Fruit fly (Drosophila melanogaster) whole organism, embryonic: ENCODE data around the gene CG44261.

Experiments
- Atf-2 ChIP-seq: fragments of 200-800 bp; sonication (Bioruptor generic); optimal IDR thresholded peaks from 2 replicates; lab custom pipeline; 2016; ENCODE audit warnings: missing biosample characterization, missing genetic modification characterization
- B-H1 ChIP-seq: fragments of 200-800 bp; sonication (Bioruptor generic); IDR thresholded peaks from 3 replicates; pipeline ENCODE4 v1.3.6; 2022; ENCODE audit warnings: missing biosample characterization, missing genetic modification characterization
- CG10321 ChIP-seq: fragments of 200-800 bp; sonication (Bioruptor generic); IDR thresholded peaks from 2 replicates; pipeline ENCODE4 v1.3.6; 2022; ENCODE audit warnings: missing biosample characterization, missing genetic modification characterization
- CG10959 ChIP-seq: fragments of 200-800 bp; sonication (Bioruptor generic); IDR thresholded peaks from 2 replicates; pipeline ENCODE4 v1.3.6; 2022; ENCODE audit warnings: missing biosample characterization, missing genetic modification characterization
- CG11723 ChIP-seq: fragments of 200-800 bp; sonication (Bioruptor generic); optimal IDR thresholded peaks from 2 replicates; lab custom pipeline; 2017; ENCODE audit warnings: missing biosample characterization, mild to moderate bottlenecking, missing genetic modification characterization
- CG12104 ChIP-seq: fragments of 200-800 bp; sonication (Bioruptor generic); optimal IDR thresholded peaks from 3 replicates; lab custom pipeline; 2016; ENCODE audit warnings: missing biosample characterization, missing genetic modification characterization
- CG14050 ChIP-seq: fragments of 200-800 bp; sonication (Bioruptor generic); IDR thresholded peaks from 3 replicates; pipeline ENCODE4 v1.3.6; 2022; ENCODE audit warnings: missing biosample characterization, missing genetic modification characterization
- CG15073 ChIP-seq: fragments of 200-800 bp; sonication (Bioruptor generic); optimal IDR thresholded peaks from 2 replicates; lab custom pipeline; 2016; ENCODE audit warnings: missing biosample characterization, missing genetic modification characterization
- CG17612 ChIP-seq: fragments of 200-800 bp; sonication (Bioruptor generic); IDR thresholded peaks from 2 replicates; pipeline ENCODE4 v1.3.6; 2022; ENCODE audit warnings: missing biosample characterization, missing genetic modification characterization
- CG17912 ChIP-seq: fragments of 200-800 bp; sonication (Bioruptor generic); optimal IDR thresholded peaks from 2 replicates; lab custom pipeline; 2018; ENCODE audit warnings: missing biosample characterization, mild to moderate bottlenecking, missing genetic modification characterization
- CG30020 ChIP-seq: fragments of 200-800 bp; optimal IDR thresholded peaks from 2 replicates; lab custom pipeline; 2019; ENCODE audit warnings: missing biosample characterization, mild to moderate bottlenecking, missing genetic modification characterization, moderate library complexity
- CG3163 ChIP-seq: fragments of 200-800 bp; sonication (Bioruptor generic); optimal IDR thresholded peaks from 3 replicates; lab custom pipeline; 2016; ENCODE audit warnings: missing biosample characterization, missing genetic modification characterization
- CG34376 ChIP-seq: fragments of 200-800 bp; sonication (Bioruptor generic); optimal IDR thresholded peaks from 2 replicates; lab custom pipeline; 2018; ENCODE audit warnings: missing biosample characterization, mild to moderate bottlenecking, missing genetic modification characterization
- CG43689 ChIP-seq: fragments of 200-800 bp; sonication (Bioruptor generic); IDR thresholded peaks from 2 replicates; pipeline ENCODE4 v1.3.6; 2022; ENCODE audit warnings: missing biosample characterization, missing genetic modification characterization
- CG4404 ChIP-seq: fragments of 200-800 bp; sonication (Bioruptor generic); IDR thresholded peaks from 2 replicates; pipeline ENCODE4 v1.3.6; 2022; ENCODE audit warnings: missing biosample characterization, missing genetic modification characterization
- CG6272 ChIP-seq: fragments of 200-800 bp; sonication (Bioruptor generic); IDR thresholded peaks from 2 replicates; pipeline ENCODE4 v1.3.6; 2022; ENCODE audit warnings: missing biosample characterization, missing genetic modification characterization
- CG6654 ChIP-seq: fragments of 200-800 bp; sonication (Bioruptor generic); optimal IDR thresholded peaks from 2 replicates; lab custom pipeline; 2017; ENCODE audit warnings: missing biosample characterization, mild to moderate bottlenecking, missing genetic modification characterization
- CG9817 ChIP-seq: fragments of 200-800 bp; sonication (Bioruptor generic); optimal IDR thresholded peaks from 2 replicates; lab custom pipeline; 2018; ENCODE audit warnings: missing biosample characterization, mild to moderate bottlenecking, missing genetic modification characterization, moderate library complexity
- Camta ChIP-seq: fragments of 200-800 bp; sonication (Bioruptor generic); optimal IDR thresholded peaks from 2 replicates; lab custom pipeline; 2016; ENCODE audit warnings: missing biosample characterization, missing genetic modification characterization
- Deaf1 ChIP-seq: fragments of 200-800 bp; optimal IDR thresholded peaks from 3 replicates; lab custom pipeline; 2019; ENCODE audit warnings: missing biosample characterization, mild to moderate bottlenecking, missing genetic modification characterization, moderate library complexity
- Dek ChIP-seq: fragments of 200-800 bp; sonication (Bioruptor generic); optimal IDR thresholded peaks from 3 replicates; lab custom pipeline; 2019; ENCODE audit warnings: missing biosample characterization, mild to moderate bottlenecking, missing genetic modification characterization, moderate library complexity
- Dip3 ChIP-seq: fragments of 200-800 bp; sonication (Bioruptor generic); optimal IDR thresholded peaks from 3 replicates; lab custom pipeline; 2016; ENCODE audit warnings: missing biosample characterization, missing genetic modification characterization
- Drgx ChIP-seq: fragments of 200-800 bp; sonication (Bioruptor generic); IDR thresholded peaks from 2 replicates; pipeline ENCODE4 v1.3.6; 2022; ENCODE audit warnings: missing biosample characterization, missing genetic modification characterization
- E2f2 ChIP-seq: fragments of 200-800 bp; sonication (Bioruptor generic); IDR thresholded peaks from 2 replicates; pipeline ENCODE4 v1.3.6; 2022; ENCODE audit warnings: missing biosample characterization, missing genetic modification characterization
- Ets65A ChIP-seq: fragments of 200-800 bp; sonication (Bioruptor generic); peaks from one replicate; lab custom pipeline; 2016; ENCODE audit warnings: missing biosample characterization, missing genetic modification characterization
- H15 ChIP-seq: fragments of 200-800 bp; sonication (Bioruptor generic); IDR thresholded peaks from 3 replicates; pipeline ENCODE4 v1.3.6; 2022; ENCODE audit warnings: missing biosample characterization, missing genetic modification characterization
- Hey ChIP-seq: fragments of 200-800 bp; sonication (Bioruptor generic); optimal IDR thresholded peaks from 3 replicates; lab custom pipeline; 2018; ENCODE audit warnings: missing biosample characterization, mild to moderate bottlenecking, missing genetic modification characterization
- Hmx ChIP-seq: fragments of 200-800 bp; sonication (Bioruptor generic); optimal IDR thresholded peaks from 2 replicates; lab custom pipeline; 2016; ENCODE audit warnings: missing biosample characterization, missing genetic modification characterization
- Jarid2 ChIP-seq: fragments of 200-800 bp; sonication (Bioruptor generic); optimal IDR thresholded peaks from 3 replicates; lab custom pipeline; 2017; ENCODE audit warnings: mild to moderate bottlenecking, missing biosample characterization, missing genetic modification reagents, missing genetic modification characterization
- NC2α ChIP-seq: fragments of 200-800 bp; sonication (Bioruptor generic); optimal IDR thresholded peaks from 2 replicates; lab custom pipeline; 2016; ENCODE audit warnings: missing biosample characterization, missing genetic modification characterization
- Oli ChIP-seq: fragments of 200-800 bp; sonication (Bioruptor generic); optimal IDR thresholded peaks from 2 replicates; lab custom pipeline; 2018; ENCODE audit warnings: missing biosample characterization, mild to moderate bottlenecking, missing genetic modification characterization, moderate library complexity
- Rfx ChIP-seq: fragments of 200-800 bp; sonication (Bioruptor generic); IDR thresholded peaks from 2 replicates; pipeline ENCODE4 v1.3.6; 2022; ENCODE audit warnings: missing biosample characterization, missing genetic modification characterization
- Sry-δ ChIP-seq: fragments of 200-800 bp; sonication (Bioruptor generic); optimal IDR thresholded peaks from 2 replicates; lab custom pipeline; 2016; ENCODE audit warnings: missing biosample characterization, missing genetic modification characterization
- Stat92E ChIP-seq, 3 experiments: fragments of >200 bp in 2 of 3; fragments of 200-800 bp in 1 of 3; sonication (Bioruptor generic) in 1 of 3; optimal IDR thresholded peaks; 2 replicates each; lab custom pipeline; 2017 to 2019; ENCODE audit warnings: missing biosample characterization in 3 of 3, missing genetic modification characterization in 3 of 3, mild to moderate bottlenecking in 1 of 3, moderate library complexity in 1 of 3
- Xbp1 ChIP-seq: fragments of 200-800 bp; sonication (Bioruptor generic); optimal IDR thresholded peaks from 3 replicates; lab custom pipeline; 2016; ENCODE audit warnings: missing biosample characterization, mild to moderate bottlenecking, missing genetic modification characterization
- bowl ChIP-seq: fragments of 200-800 bp; sonication (Bioruptor generic); IDR thresholded peaks from 2 replicates; pipeline ENCODE4 v1.3.6; 2022; ENCODE audit warnings: missing biosample characterization, missing genetic modification characterization
- chn ChIP-seq: fragments of 200-800 bp; sonication (Bioruptor generic); optimal IDR thresholded peaks from 2 replicates; lab custom pipeline; 2016; ENCODE audit warnings: missing biosample characterization, missing genetic modification characterization
- gro ChIP-seq: fragments of 200-800 bp; sonication (Bioruptor generic); optimal IDR thresholded peaks from 2 replicates; lab custom pipeline; 2016; ENCODE audit warnings: missing biosample characterization, missing genetic modification characterization
- hbn ChIP-seq: fragments of 200-800 bp; sonication (Bioruptor generic); IDR thresholded peaks from 2 replicates; pipeline ENCODE4 v1.3.6; 2022; ENCODE audit warnings: missing biosample characterization, missing genetic modification characterization; ENCODE audit not compliant: partially characterized antibody
- kay ChIP-seq: fragments of 200-800 bp; sonication (Bioruptor generic); optimal IDR thresholded peaks from 2 replicates; lab custom pipeline; 2016; ENCODE audit warnings: missing biosample characterization, missing genetic modification characterization
- knrl ChIP-seq: fragments of 200-800 bp; sonication (Bioruptor generic); IDR thresholded peaks from 3 replicates; pipeline ENCODE4 v1.3.6; 2022; ENCODE audit warnings: missing biosample characterization, missing genetic modification characterization; ENCODE audit not compliant: partially characterized antibody
- lbe ChIP-seq: fragments of 200-800 bp; sonication (Bioruptor generic); optimal IDR thresholded peaks from 2 replicates; lab custom pipeline; 2016; ENCODE audit warnings: missing biosample characterization, mild to moderate bottlenecking, missing genetic modification characterization
- nerfin-1 ChIP-seq: fragments of 200-800 bp; sonication (Bioruptor generic); optimal IDR thresholded peaks from 3 replicates; lab custom pipeline; 2019; ENCODE audit warnings: missing biosample characterization, mild to moderate bottlenecking, missing genetic modification characterization, moderate library complexity
- org-1 ChIP-seq: fragments of 200-800 bp; sonication (Bioruptor generic); optimal IDR thresholded peaks from 2 replicates; lab custom pipeline; 2017; ENCODE audit warnings: missing biosample characterization, missing genetic modification characterization
- peb ChIP-seq: fragments of 200-800 bp; sonication (Bioruptor generic); IDR thresholded peaks from 2 replicates; pipeline ENCODE4 v1.3.6; 2022; ENCODE audit warnings: missing biosample characterization, missing genetic modification characterization
- prd ChIP-seq, 3 experiments: fragments of >200 bp in 2 of 3; fragments of 200-800 bp in 1 of 3; sonication (Bioruptor generic) in 1 of 3; optimal IDR thresholded peaks in 2 of 3; IDR thresholded peaks in 1 of 3; 2 replicates in 2 of 3; 3 replicates in 1 of 3; pipeline versions ENCODE4 v1.3.6 to Lab custom; 2017 to 2022; ENCODE audit warnings: missing biosample characterization in 1 of 3, missing genetic modification characterization in 1 of 3
- salm ChIP-seq: fragments of 200-800 bp; sonication (Bioruptor generic); optimal IDR thresholded peaks from 2 replicates; lab custom pipeline; 2018; ENCODE audit warnings: missing biosample characterization, mild to moderate bottlenecking, missing genetic modification characterization
- sens ChIP-seq: fragments of 200-800 bp; sonication (Bioruptor generic); peaks from one replicate; lab custom pipeline; 2016; ENCODE audit warnings: missing biosample characterization, missing genetic modification characterization
- sens-2 ChIP-seq: fragments of 200-800 bp; sonication (Bioruptor generic); IDR thresholded peaks from 2 replicates; pipeline ENCODE4 v1.3.6; 2022; ENCODE audit warnings: missing biosample characterization, missing genetic modification characterization
- sima ChIP-seq: fragments of 200-800 bp; sonication (Bioruptor generic); optimal IDR thresholded peaks from 2 replicates; lab custom pipeline; 2016; ENCODE audit warnings: missing biosample characterization, missing genetic modification characterization
- slp2 ChIP-seq: fragments of 200-800 bp; sonication (Bioruptor generic); optimal IDR thresholded peaks from 2 replicates; lab custom pipeline; 2016; ENCODE audit warnings: missing biosample characterization, missing genetic modification characterization
- tap ChIP-seq: fragments of 200-800 bp; optimal IDR thresholded peaks from 3 replicates; lab custom pipeline; 2019; ENCODE audit warnings: missing biosample characterization, mild to moderate bottlenecking, missing genetic modification characterization, moderate library complexity
- twi ChIP-seq: fragments of 200-800 bp; optimal IDR thresholded peaks from 2 replicates; lab custom pipeline; 2019; ENCODE audit warnings: missing biosample characterization, mild to moderate bottlenecking, missing genetic modification characterization, moderate library complexity

CG44261 gene

DNA sequence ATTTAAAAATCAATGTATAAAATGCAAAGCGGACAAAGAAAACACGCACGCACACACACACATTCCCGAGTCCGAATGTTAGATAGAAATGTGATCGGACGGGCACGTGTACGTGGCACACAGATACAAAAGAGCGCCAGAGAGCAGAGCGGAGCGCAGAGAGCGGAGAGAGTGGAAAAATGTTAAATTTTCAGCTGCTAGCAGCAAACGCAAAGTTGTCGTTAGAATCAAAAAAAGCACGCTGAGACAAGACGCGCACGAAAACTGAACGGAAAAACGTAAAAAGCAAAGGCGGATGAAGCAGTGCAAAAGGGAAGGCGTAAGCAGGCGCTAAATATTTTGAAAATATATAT lies 11.3 kb upstream of the CG44261 start (continued):
- TF ChIP-seq Rfx (GFP tag; lab: Robert Waterston, UW) (no peak), Camta (GFP tag; lab: Kevin White, UChicago) (no peak), Hey (peak; percentile 21), H15 (GFP tag; lab: Robert Waterston, UW) (no peak), Jarid2 (peak; percentile 72), CG6272 (GFP tag; lab: Robert Waterston, UW) (no peak), CG4404 (GFP tag; lab: Robert Waterston, UW) (no peak), CG15073 (no peak), CG17912 (GFP tag; lab: Kevin White, UChicago) (no peak), CG34376 (GFP tag; lab: Kevin White, UChicago) (peak; percentile 72), slp2 (GFP tag; lab: Kevin White, UChicago) (no peak), Sry-δ (GFP tag; lab: Kevin White, UChicago) (no peak), CG3163 (GFP tag; lab: Kevin White, UChicago) (peak; percentile 60), Ets65A (GFP tag; lab: Kevin White, UChicago) (no peak), CG17612 (GFP tag; lab: Robert Waterston, UW) (no peak), chn (no peak), CG11723 (GFP tag; lab: Kevin White, UChicago) (no peak), CG14050 (no peak), org-1 (GFP tag; lab: Kevin White, UChicago) (no peak), peb (no peak), CG10321 (GFP tag; lab: Robert Waterston, UW) (no peak), twi (no peak), Stat92E (GFP tag; optimal IDR thresholded peaks at IDR 0.05; lab: Kevin White, UChicago) (no peak), E2f2 (GFP tag; lab: Robert Waterston, UW) (no peak), Xbp1 (GFP tag; lab: Kevin White, UChicago) (peak; percentile 17), hbn (GFP tag; lab: Robert Waterston, UW) (no peak), sens (GFP tag; lab: Kevin White, UChicago) (peak; percentile 89), CG6654 (GFP tag; lab: Kevin White, UChicago) (no peak), prd (optimal IDR thresholded peaks at IDR 0.05; lab: Kevin White, UChicago) (no peak), prd (GFP tag; IDR thresholded peaks at IDR 0.05; lab: Robert Waterston, UW) (no peak), sens-2 (no peak), tap (tag; lab: Kevin White, UChicago) (no peak), Dip3 (GFP tag; lab: Kevin White, UChicago) (no peak), Dek (no peak), NC2α (GFP tag; lab: Kevin White, UChicago) (no peak), Drgx (no peak), Deaf1 (tag; lab: Kevin White, UChicago) (peak; percentile 85), sima (GFP tag; lab: Kevin White, UChicago) (no peak), B-H1 (GFP tag; lab: Robert Waterston, UW) (no peak), knrl (GFP tag; lab: Robert Waterston, UW) (no peak), Atf-2 (GFP tag; lab: Kevin White, UChicago) (no peak), CG9817 (tag; lab: Kevin White, UChicago) (no peak), Oli (tag; lab: Kevin White, UChicago) (no peak), kay (no peak), CG43689 (GFP tag; lab: Robert Waterston, UW) (no peak), CG12104 (GFP tag; lab: Kevin White, UChicago) (no peak), nerfin-1 (peak; percentile 79), gro (GFP tag; lab: Kevin White, UChicago) (peak; percentile 43), Hmx (GFP tag; lab: Kevin White, UChicago) (no peak), CG30020 (tag; lab: Kevin White, UChicago) (no peak), salm (tag; lab: Kevin White, UChicago) (no peak), lbe (GFP tag; lab: Kevin White, UChicago) (peak; percentile 53), bowl (GFP tag; lab: Robert Waterston, UW) (no peak), CG10959 (GFP tag; lab: Robert Waterston, UW) (no peak)
